Fruit fly (Drosophila melanogaster) whole organism, embryonic: Measurements from ENCODE around the gene CG15404.

Source experiments
- Asciz ChIP-seq: fragments of 200-800 bp; sonication (Bioruptor generic); optimal IDR thresholded peaks from 2 replicates; lab custom pipeline; 2017; ENCODE audit warnings: missing biosample characterization, mild to moderate bottlenecking, missing genetic modification characterization, missing genetic modification reagents
- BtbVII ChIP-seq: fragments of 200-800 bp; sonication (Bioruptor generic); optimal IDR thresholded peaks from 3 replicates; lab custom pipeline; 2017; ENCODE audit warnings: missing biosample characterization, mild to moderate bottlenecking, missing genetic modification characterization
- C15 ChIP-seq: fragments of 200-800 bp; sonication (Bioruptor generic); IDR thresholded peaks from 3 replicates; pipeline ENCODE4 v1.3.6; 2022; ENCODE audit warnings: missing biosample characterization, missing genetic modification characterization
- CG11723 ChIP-seq: fragments of 200-800 bp; sonication (Bioruptor generic); optimal IDR thresholded peaks from 2 replicates; lab custom pipeline; 2017; ENCODE audit warnings: missing biosample characterization, mild to moderate bottlenecking, missing genetic modification characterization
- CG12299 ChIP-seq: fragments of 200-800 bp; sonication (Bioruptor generic); optimal IDR thresholded peaks from 2 replicates; lab custom pipeline; 2018; ENCODE audit warnings: missing biosample characterization, mild to moderate bottlenecking, missing genetic modification characterization
- CG14860 ChIP-seq: fragments of 200-800 bp; sonication (Bioruptor generic); IDR thresholded peaks from 3 replicates; pipeline ENCODE4 v1.3.6; 2022; ENCODE audit warnings: missing biosample characterization, missing genetic modification characterization; ENCODE audit not compliant: partially characterized antibody
- CG1603 ChIP-seq: fragments of 200-800 bp; sonication (Bioruptor generic); optimal IDR thresholded peaks from 2 replicates; lab custom pipeline; 2019; ENCODE audit warnings: missing biosample characterization, mild to moderate bottlenecking, missing genetic modification characterization, moderate library complexity
- CG16863 ChIP-seq: fragments of 200-800 bp; sonication (Bioruptor generic); optimal IDR thresholded peaks from 3 replicates; lab custom pipeline; 2016; ENCODE audit warnings: missing biosample characterization, missing genetic modification characterization
- CG17361 ChIP-seq: fragments of 200-800 bp; sonication (Bioruptor generic); IDR thresholded peaks from 3 replicates; pipeline ENCODE4 v1.3.6; 2022; ENCODE audit warnings: missing biosample characterization, missing genetic modification characterization
- CG17802 ChIP-seq: fragments of 200-800 bp; sonication (Bioruptor generic); optimal IDR thresholded peaks from 2 replicates; lab custom pipeline; 2018; ENCODE audit warnings: missing biosample characterization, mild to moderate bottlenecking, missing genetic modification characterization, moderate library complexity
- CG3281 ChIP-seq: fragments of 200-800 bp; sonication (Bioruptor generic); optimal IDR thresholded peaks from 3 replicates; lab custom pipeline; 2017; ENCODE audit warnings: missing biosample characterization, mild to moderate bottlenecking, missing genetic modification characterization
- CG4707 ChIP-seq: fragments of 200-800 bp; sonication (Bioruptor generic); optimal IDR thresholded peaks from 2 replicates; lab custom pipeline; 2018; ENCODE audit warnings: missing biosample characterization, mild to moderate bottlenecking, missing genetic modification characterization, moderate library complexity
- CG4820 ChIP-seq: fragments of 200-800 bp; sonication (Bioruptor generic); optimal IDR thresholded peaks from 3 replicates; lab custom pipeline; 2016; ENCODE audit warnings: missing biosample characterization, missing genetic modification characterization
- CG6272 ChIP-seq: fragments of 200-800 bp; sonication (Bioruptor generic); IDR thresholded peaks from 2 replicates; pipeline ENCODE4 v1.3.6; 2022; ENCODE audit warnings: missing biosample characterization, missing genetic modification characterization
- CG8089 ChIP-seq: fragments of 200-800 bp; sonication (Bioruptor generic); optimal IDR thresholded peaks from 3 replicates; lab custom pipeline; 2016; ENCODE audit warnings: missing biosample characterization, missing genetic modification characterization
- CG8765 ChIP-seq: fragments of 200-800 bp; sonication (Bioruptor generic); IDR thresholded peaks from 2 replicates; pipeline ENCODE4 v1.3.6; 2022; ENCODE audit warnings: missing biosample characterization, missing genetic modification characterization
- Dbx ChIP-seq: fragments of 200-800 bp; sonication (Bioruptor generic); IDR thresholded peaks from 3 replicates; pipeline ENCODE4 v1.3.6; 2022; ENCODE audit warnings: missing biosample characterization, missing genetic modification characterization
- Ets65A ChIP-seq: fragments of 200-800 bp; sonication (Bioruptor generic); peaks from one replicate; lab custom pipeline; 2016; ENCODE audit warnings: missing biosample characterization, missing genetic modification characterization
- Fer3 ChIP-seq: fragments of 200-800 bp; sonication (Bioruptor generic); optimal IDR thresholded peaks from 2 replicates; lab custom pipeline; 2018; ENCODE audit warnings: missing biosample characterization, mild to moderate bottlenecking, missing genetic modification characterization, moderate library complexity
- HLH54F ChIP-seq: fragments of 200-800 bp; sonication (Bioruptor generic); optimal IDR thresholded peaks from 3 replicates; lab custom pipeline; 2016; ENCODE audit warnings: missing biosample characterization, missing genetic modification characterization
- Med ChIP-seq: fragments of 200-800 bp; sonication (Bioruptor generic); peaks from one replicate; lab custom pipeline; 2016; ENCODE audit warnings: missing biosample characterization, missing genetic modification characterization, mild to moderate bottlenecking, inconsistent platforms, moderate library complexity
- NC2α ChIP-seq: fragments of 200-800 bp; sonication (Bioruptor generic); optimal IDR thresholded peaks from 2 replicates; lab custom pipeline; 2016; ENCODE audit warnings: missing biosample characterization, missing genetic modification characterization
- NK7.1 ChIP-seq: fragments of 200-800 bp; sonication (Bioruptor generic); optimal IDR thresholded peaks from 3 replicates; lab custom pipeline; 2016; ENCODE audit warnings: missing biosample characterization, missing genetic modification characterization
- Pdp1 ChIP-seq, 2 experiments: fragments of 200-800 bp; sonication (Bioruptor generic); optimal IDR thresholded peaks; 3 replicates each; lab custom pipeline; 2016; ENCODE audit warnings: missing biosample characterization in 2 of 2, missing genetic modification characterization in 2 of 2, mild to moderate bottlenecking in 1 of 2, moderate library complexity in 1 of 2
- Poxn ChIP-seq: fragments of 200-800 bp; sonication (Bioruptor generic); IDR thresholded peaks from 2 replicates; pipeline ENCODE4 v1.3.6; 2022; ENCODE audit warnings: missing biosample characterization, missing genetic modification characterization
- Tbp ChIP-seq: fragments of >200 bp; optimal IDR thresholded peaks from 2 replicates; lab custom pipeline; 2018; ENCODE audit warnings: missing biosample characterization, missing genetic modification characterization
- Vsx1 ChIP-seq: fragments of 200-800 bp; sonication (Bioruptor generic); optimal IDR thresholded peaks from 2 replicates; lab custom pipeline; 2017; ENCODE audit warnings: missing biosample characterization, mild to moderate bottlenecking, missing genetic modification characterization, missing genetic modification reagents
- caup ChIP-seq: fragments of 200-800 bp; sonication (Bioruptor generic); optimal IDR thresholded peaks from 3 replicates; lab custom pipeline; 2017; ENCODE audit warnings: missing biosample characterization, mild to moderate bottlenecking, missing genetic modification characterization, moderate library complexity; ENCODE audit not compliant: severe bottlenecking
- chn ChIP-seq: fragments of 200-800 bp; sonication (Bioruptor generic); optimal IDR thresholded peaks from 2 replicates; lab custom pipeline; 2016; ENCODE audit warnings: missing biosample characterization, missing genetic modification characterization
- ci ChIP-seq: fragments of 200-800 bp; sonication (Bioruptor generic); IDR thresholded peaks from 3 replicates; pipeline ENCODE4 v1.3.6; 2022; ENCODE audit warnings: missing biosample characterization, missing genetic modification characterization
- croc ChIP-seq: fragments of 200-800 bp; sonication (Bioruptor generic); conservative IDR thresholded peaks from 3 replicates; pipeline ENCODE4 v1.3.6; 2022; ENCODE audit warnings: missing biosample characterization, missing genetic modification characterization
- danr ChIP-seq: fragments of 200-800 bp; sonication (Bioruptor generic); IDR thresholded peaks from 2 replicates; pipeline ENCODE4 v1.3.6; 2022; ENCODE audit warnings: missing biosample characterization, missing genetic modification characterization
- emc ChIP-seq: fragments of 200-800 bp; sonication (Bioruptor generic); optimal IDR thresholded peaks from 2 replicates; lab custom pipeline; 2016; ENCODE audit warnings: missing biosample characterization, missing genetic modification characterization
- ems ChIP-seq: fragments of 200-800 bp; sonication (Bioruptor generic); optimal IDR thresholded peaks from 3 replicates; lab custom pipeline; 2016; ENCODE audit warnings: missing biosample characterization, missing genetic modification characterization
- en ChIP-seq: fragments of 200-800 bp; sonication (Bioruptor generic); optimal IDR thresholded peaks from 2 replicates; lab custom pipeline; 2016; ENCODE audit warnings: missing biosample characterization, missing genetic modification characterization
- ewg ChIP-seq: fragments of 200-800 bp; sonication (Bioruptor generic); optimal IDR thresholded peaks from 3 replicates; lab custom pipeline; 2017; ENCODE audit warnings: mild to moderate bottlenecking, missing biosample characterization, missing genetic modification reagents, missing genetic modification characterization
- ftz-f1 ChIP-seq: fragments of 200-800 bp; sonication (Bioruptor generic); optimal IDR thresholded peaks from 2 replicates; lab custom pipeline; 2016; ENCODE audit warnings: missing biosample characterization, missing genetic modification characterization
- gem ChIP-seq: fragments of 200-800 bp; sonication (Bioruptor generic); optimal IDR thresholded peaks from 2 replicates; lab custom pipeline; 2019; ENCODE audit warnings: missing biosample characterization, mild to moderate bottlenecking, missing genetic modification characterization, moderate library complexity
- ham ChIP-seq: fragments of 200-800 bp; sonication (Bioruptor generic); IDR thresholded peaks from 2 replicates; pipeline ENCODE4 v1.3.6; 2022; ENCODE audit warnings: missing biosample characterization, missing genetic modification characterization
- nom ChIP-seq: fragments of 200-800 bp; sonication (Bioruptor generic); optimal IDR thresholded peaks from 2 replicates; lab custom pipeline; 2017; ENCODE audit warnings: missing biosample characterization, missing genetic modification characterization, mild to moderate bottlenecking, moderate library complexity, missing genetic modification reagents
- oc ChIP-seq: fragments of 200-800 bp; sonication (Bioruptor generic); optimal IDR thresholded peaks from 2 replicates; lab custom pipeline; 2018; ENCODE audit warnings: missing biosample characterization, mild to moderate bottlenecking, missing genetic modification characterization, moderate library complexity
- onecut ChIP-seq: fragments of 200-800 bp; sonication (Bioruptor generic); IDR thresholded peaks from 2 replicates; pipeline ENCODE4 v1.3.6; 2022; ENCODE audit warnings: missing biosample characterization, missing genetic modification characterization
- phol ChIP-seq: fragments of 200-800 bp; sonication (Bioruptor generic); optimal IDR thresholded peaks from 3 replicates; lab custom pipeline; 2018; ENCODE audit warnings: missing biosample characterization, mild to moderate bottlenecking, missing genetic modification characterization, moderate library complexity
- row ChIP-seq: fragments of 200-800 bp; sonication (Bioruptor generic); IDR thresholded peaks from 3 replicates; pipeline ENCODE4 v1.3.6; 2022; ENCODE audit warnings: missing biosample characterization, missing genetic modification characterization
- sc ChIP-seq, 3 experiments: fragments of >200 bp in 2 of 3; fragments of 200-800 bp in 1 of 3; sonication (Bioruptor generic) in 1 of 3; optimal IDR thresholded peaks; 2 replicates in 2 of 3; 3 replicates in 1 of 3; lab custom pipeline; 2017; ENCODE audit warnings: mild to moderate bottlenecking in 1 of 3, missing biosample characterization in 1 of 3, missing genetic modification characterization in 1 of 3, missing genetic modification reagents in 1 of 3
- scrt ChIP-seq: fragments of 200-800 bp; sonication (Bioruptor generic); optimal IDR thresholded peaks from 2 replicates; lab custom pipeline; 2018; ENCODE audit warnings: missing biosample characterization, mild to moderate bottlenecking, missing genetic modification characterization, moderate library complexity
- sd ChIP-seq: fragments of 200-800 bp; sonication (Bioruptor generic); optimal IDR thresholded peaks from 3 replicates; lab custom pipeline; 2018; ENCODE audit warnings: missing biosample characterization, mild to moderate bottlenecking, missing genetic modification characterization, moderate library complexity
- sens ChIP-seq: fragments of 200-800 bp; sonication (Bioruptor generic); peaks from one replicate; lab custom pipeline; 2016; ENCODE audit warnings: missing biosample characterization, missing genetic modification characterization
- tgo ChIP-seq: fragments of 200-800 bp; sonication (Bioruptor generic); IDR thresholded peaks from 3 replicates; pipeline ENCODE4 v1.3.6; 2022; ENCODE audit warnings: missing biosample characterization, missing genetic modification characterization
- tin ChIP-seq: fragments of 200-800 bp; sonication (Bioruptor generic); optimal IDR thresholded peaks from 3 replicates; lab custom pipeline; 2016; ENCODE audit warnings: missing biosample characterization, missing genetic modification characterization
- wdn ChIP-seq: fragments of 200-800 bp; sonication (Bioruptor generic); IDR thresholded peaks from 2 replicates; pipeline ENCODE4 v1.3.6; 2022; ENCODE audit warnings: missing biosample characterization, missing genetic modification characterization
- yki ChIP-seq: fragments of >200 bp; optimal IDR thresholded peaks from 3 replicates; lab custom pipeline; 2018

Gene CG15404

DNA sequence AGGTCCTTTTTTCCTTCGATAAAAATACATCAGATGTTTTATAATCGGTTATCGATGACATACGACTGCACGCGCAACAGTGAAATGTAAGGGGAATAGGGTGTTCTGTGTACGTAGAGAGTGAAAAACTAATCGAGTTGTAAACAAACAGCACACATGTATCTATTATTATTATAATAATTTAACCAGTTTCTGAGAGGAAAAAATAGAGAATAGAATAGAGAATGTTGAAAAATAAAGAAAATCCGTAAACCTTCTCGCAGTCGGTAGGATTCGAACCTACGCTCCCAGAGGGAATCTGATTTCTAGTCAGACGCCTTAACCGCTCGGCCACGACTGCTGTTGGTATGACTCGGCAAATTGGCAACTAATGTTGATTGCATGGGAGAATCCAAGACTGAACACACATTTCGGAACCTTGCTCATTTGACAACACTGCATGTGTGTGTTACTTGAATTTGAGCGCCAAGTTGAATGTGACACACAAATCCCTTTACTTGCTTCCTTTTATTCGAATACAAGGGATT is 964 bp upstream of the CG15404 start (continued):
- peak; percentile 21 for TF ChIP-seq Fer3 (tag; lab: Kevin White, UChicago)
- TF ChIP-seq NC2α = no peak
- no peak for TF ChIP-seq row (GFP tag; lab: Robert Waterston, UW)
- TF ChIP-seq CG8765 = no peak
- no peak for TF ChIP-seq CG1603 (tag; lab: Kevin White, UChicago)
- TF ChIP-seq CG3281 (GFP tag; lab: Kevin White, UChicago) = peak; percentile 26
- no peak for TF ChIP-seq CG4820
- TF ChIP-seq oc = no peak
- TF ChIP-seq ham (GFP tag; lab: Robert Waterston, UW) = no peak
- no peak for TF ChIP-seq CG6272 (GFP tag; lab: Robert Waterston, UW)
- no peak for TF ChIP-seq emc (GFP tag; lab: Kevin White, UChicago)
- no peak for TF ChIP-seq Med (GFP tag; lab: Kevin White, UChicago)
- TF ChIP-seq sc (optimal IDR thresholded peaks at IDR 0.05; lab: Kevin White, UChicago) = no peak
- TF ChIP-seq sc (GFP tag; optimal IDR thresholded peaks at IDR 0.05; lab: Kevin White, UChicago) = no peak
- TF ChIP-seq onecut (GFP tag; lab: Robert Waterston, UW) = no peak
- no peak for TF ChIP-seq tgo
- TF ChIP-seq Ets65A = no peak
- peak; percentile 62 for TF ChIP-seq Asciz (GFP tag; lab: Kevin White, UChicago)
- no peak for TF ChIP-seq chn (GFP tag; lab: Kevin White, UChicago)
- TF ChIP-seq gem = no peak
- TF ChIP-seq BtbVII (GFP tag; lab: Kevin White, UChicago) = peak; percentile 59
- TF ChIP-seq ewg = no peak
- no peak; the same call in 2 of the 3 replicates for TF ChIP-seq CG17361 (GFP tag; lab: Robert Waterston, UW)
- TF ChIP-seq croc (GFP tag; lab: Robert Waterston, UW) = no peak
- peak; percentile 43 for TF ChIP-seq caup (GFP tag; lab: Kevin White, UChicago)
- TF ChIP-seq C15 = no peak
- TF ChIP-seq Vsx1 = peak; percentile 35
- no peak for TF ChIP-seq sd (tag; lab: Kevin White, UChicago)
- TF ChIP-seq tin (GFP tag; lab: Kevin White, UChicago) = peak; percentile 17
- TF ChIP-seq CG4707 = no peak
- no peak for TF ChIP-seq wdn (GFP tag; lab: Robert Waterston, UW)
- TF ChIP-seq NK7.1 (GFP tag; lab: Kevin White, UChicago) = no peak
- TF ChIP-seq nom (GFP tag; lab: Kevin White, UChicago) = peak; percentile 57
- TF ChIP-seq Poxn (GFP tag; lab: Robert Waterston, UW) = no peak
- no peak for TF ChIP-seq Dbx (GFP tag; lab: Robert Waterston, UW)
- no peak for TF ChIP-seq CG8089 (GFP tag; lab: Kevin White, UChicago)
- TF ChIP-seq sens (GFP tag; lab: Kevin White, UChicago) = peak; percentile 82
- no peak for TF ChIP-seq CG12299 (tag; lab: Kevin White, UChicago)
- no peak for TF ChIP-seq ftz-f1 (GFP tag; lab: Kevin White, UChicago)
- no peak for TF ChIP-seq HLH54F (GFP tag; lab: Kevin White, UChicago)
- no peak for TF ChIP-seq Pdp1 (GFP tag; optimal IDR thresholded peaks at IDR 0.05; lab: Kevin White, UChicago)
- peak; percentile 27 for TF ChIP-seq scrt (GFP tag; lab: Kevin White, UChicago)
- no peak for TF ChIP-seq phol (tag; lab: Kevin White, UChicago)
- TF ChIP-seq ems (GFP tag; lab: Kevin White, UChicago) = no peak
- TF ChIP-seq en (GFP tag; lab: Kevin White, UChicago) = no peak
- TF ChIP-seq danr (GFP tag; lab: Robert Waterston, UW) = no peak
- peak; percentile 79 for TF ChIP-seq CG14860 (GFP tag; lab: Robert Waterston, UW)
- no peak for TF ChIP-seq Tbp (GFP tag; lab: Kevin White, UChicago)
- no peak for TF ChIP-seq CG11723 (GFP tag; lab: Kevin White, UChicago)
- no peak for TF ChIP-seq CG17802
- peak; percentile 72; the same call in 2 of the 3 replicates for TF ChIP-seq ci
- TF ChIP-seq yki = no peak
- no peak for TF ChIP-seq CG16863 (GFP tag; lab: Kevin White, UChicago)
